Fruit fly (Drosophila melanogaster): ENCODE results near the gene Pp1-87B.
A peak's percentile ranks its signal among the peaks of the same experiment; 100 is the strongest.
"Not testable (repeated sequence)": the region's sequence is repeated elsewhere in the genome, so short reads cannot be mapped to it uniquely, and the experiment has no call there.

Gene Pp1-87B

dm6 chr3R:12425510-12426309 is at the start of gene Pp1-87B:
TSS of gene Pp1-87B (minus strand) at chr3R:12425917.
- no peak for TF ChIP-seq CG17801 (GFP tag; optimal IDR thresholded peaks at IDR 0.05; ENCODE audit: partially characterized antibody)

dm6 chr3R:12467675-12468074 is 42.0 kb upstream of the Pp1-87B start, which contains the start of gene Hsp70Ba:
TSS of gene Hsp70Ba (minus strand) at chr3R:12467776.
- not testable (repeated sequence) for TF ChIP-seq CG17801 (GFP tag; optimal IDR thresholded peaks at IDR 0.05; ENCODE audit: partially characterized antibody)

- not testable (repeated sequence) for TF ChIP-seq CG17801 (GFP tag; optimal IDR thresholded peaks at IDR 0.05; ENCODE audit: partially characterized antibody)
Measured at dm6 chr3R:12465198-12465597, 39.5 kb upstream of the Pp1-87B start, which contains the start of gene CG5608. TSS of gene CG5608 (minus strand) at chr3R:12465298.

dm6 chr3R:12459879-12460522 is 34.3 kb upstream of the Pp1-87B start, which contains the start of the genes CG5961 and Polr3C:
TSS of gene CG5961 (minus strand) at chr3R:12460294.
TSS of gene Polr3C (plus strand) at chr3R:12460414.
- TF ChIP-seq CG17801 (GFP tag; optimal IDR thresholded peaks at IDR 0.05; ENCODE audit: partially characterized antibody) = peak; percentile 4

- peak; percentile 30 for TF ChIP-seq CG17801 (GFP tag; optimal IDR thresholded peaks at IDR 0.05; ENCODE audit: partially characterized antibody)
Measured at dm6 chr3R:12456370-12456940, 30.7 kb upstream of the Pp1-87B start, which contains the start of gene trus. TSS of gene trus (plus strand) at chr3R:12456573.

dm6 chr3R:12454492-12454891 is 28.8 kb upstream of the Pp1-87B start:
- no peak for TF ChIP-seq CG17801 (GFP tag; optimal IDR thresholded peaks at IDR 0.05; ENCODE audit: partially characterized antibody)

- TF ChIP-seq CG17801 (GFP tag; optimal IDR thresholded peaks at IDR 0.05; ENCODE audit: partially characterized antibody) = no peak
Measured at dm6 chr3R:12451888-12452514, 26.3 kb upstream of the Pp1-87B start, which contains the start of gene CG5509. TSS of gene CG5509 (plus strand) at chr3R:12452464.

dm6 chr3R:12451376-12451775 is 25.7 kb upstream of the Pp1-87B start:
- TF ChIP-seq CG17801 (GFP tag; optimal IDR thresholded peaks at IDR 0.05; ENCODE audit: partially characterized antibody) = peak; percentile 60

- TF ChIP-seq CG17801 (GFP tag; optimal IDR thresholded peaks at IDR 0.05; ENCODE audit: partially characterized antibody) = no peak
Measured at dm6 chr3R:12450713-12451259, 25.1 kb upstream of the Pp1-87B start.

dm6 chr3R:12449617-12450242 is 24.0 kb upstream of the Pp1-87B start:
- no peak for TF ChIP-seq CG17801 (GFP tag; optimal IDR thresholded peaks at IDR 0.05; ENCODE audit: partially characterized antibody)

dm6 chr3R:12448889-12449314 is 23.2 kb upstream of the Pp1-87B start, which contains the start of gene CG18549:
TSS of gene CG18549 (plus strand) at chr3R:12449296.
- peak; percentile 100 for TF ChIP-seq CG17801 (GFP tag; optimal IDR thresholded peaks at IDR 0.05; ENCODE audit: partially characterized antibody)

dm6 chr3R:12448344-12448743 is 22.6 kb upstream of the Pp1-87B start:
- TF ChIP-seq CG17801 (GFP tag; optimal IDR thresholded peaks at IDR 0.05; ENCODE audit: partially characterized antibody) = no peak

dm6 chr3R:12447353-12447752 is 21.6 kb upstream of the Pp1-87B start, which contains the start of gene vrs:
TSS of gene vrs (plus strand) at chr3R:12447653.
- TF ChIP-seq CG17801 (GFP tag; optimal IDR thresholded peaks at IDR 0.05; ENCODE audit: partially characterized antibody) = no peak

- TF ChIP-seq CG17801 (GFP tag; optimal IDR thresholded peaks at IDR 0.05; ENCODE audit: partially characterized antibody) = no peak
Measured at dm6 chr3R:12445468-12445867, 19.8 kb upstream of the Pp1-87B start.

Measured in ovary, adult (tissue).